Worm (Caenorhabditis elegans): Measurements from ENCODE around the gene pelo-1.
A peak's percentile ranks its signal among the peaks of the same experiment; 100 is the strongest.

DNA sequence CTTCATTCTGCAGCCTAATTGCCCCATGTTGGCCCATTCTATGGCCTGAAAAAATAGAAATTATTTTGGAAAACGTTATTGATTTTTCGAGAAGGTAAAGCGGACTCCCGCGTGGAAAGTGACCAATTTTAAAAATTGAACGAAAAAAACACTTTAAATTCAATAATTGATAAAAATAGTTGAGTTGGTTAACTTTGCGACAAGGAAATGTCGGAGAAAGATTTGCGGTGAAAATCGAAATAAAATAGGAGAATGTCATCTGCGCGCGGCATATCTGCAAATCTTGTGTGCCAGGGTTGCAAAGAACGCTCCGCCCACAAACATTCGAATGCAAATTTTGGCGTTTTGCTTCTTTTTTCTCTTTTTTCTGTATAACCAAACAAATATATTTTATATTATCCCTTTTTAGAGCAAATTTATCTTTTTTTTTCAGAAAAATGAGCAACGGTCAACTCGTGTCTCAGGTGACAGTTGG, 33.1 kb downstream of the pelo-1 start, which contains the start of the genes rnf-121 and C16C10.4:
- TF ChIP-seq alr-1 (tag; optimal IDR thresholded peaks at IDR 0.05) = no peak
- peak; percentile 31 for TF ChIP-seq R02D3.7 (tag; optimal IDR thresholded peaks at IDR 0.05)
- TF ChIP-seq fos-1 (tag; optimal IDR thresholded peaks at IDR 0.05) = peak; percentile 1
- TF ChIP-seq unc-39 (tag; optimal IDR thresholded peaks at IDR 0.05) = no peak
- no peak for TF ChIP-seq nhr-21 (tag; optimal IDR thresholded peaks at IDR 0.05)
- peak; percentile 58 to 79 for TF ChIP-seq lsy-2 (tag; optimal IDR thresholded peaks at IDR 0.05)
- TF ChIP-seq egl-27 (tag; optimal IDR thresholded peaks at IDR 0.05) = peak; percentile 23
- TF ChIP-seq nhr-23 (tag; optimal IDR thresholded peaks at IDR 0.05) = no peak

All from whole organism, L2 larva.